Fruit fly (Drosophila melanogaster): ENCODE results near the gene Taf13.

Taf13 gene

dm6 chr2L:20104050-20104449, 10.4 kb upstream of the Taf13 start, which contains the start of gene CG13970:
Gene CG13970 (minus strand): TSS chr2L:20104150.
- no peak for TF ChIP-seq cad (GFP tag; optimal IDR thresholded peaks at IDR 0.05)
- TF ChIP-seq CG33557 (GFP tag; optimal IDR thresholded peaks at IDR 0.05), result no peak
- TF ChIP-seq Sry-δ (GFP tag; optimal IDR thresholded peaks at IDR 0.05), result no peak
- TF ChIP-seq MTF-1 (GFP tag; optimal IDR thresholded peaks at IDR 0.05; ENCODE audit: borderline replicate concordance), result no peak
- no peak for TF ChIP-seq CG10654 (GFP tag; optimal IDR thresholded peaks at IDR 0.05)
- TF ChIP-seq CG7271 (tag; optimal IDR thresholded peaks at IDR 0.05), result no peak
- no peak for TF ChIP-seq dm (GFP tag; optimal IDR thresholded peaks at IDR 0.05)
- TF ChIP-seq Lim3 (GFP tag; IDR thresholded peaks at IDR 0.05), result no peak
- no peak for TF ChIP-seq B-H2 (GFP tag; optimal IDR thresholded peaks at IDR 0.05)
- no peak for TF ChIP-seq Lpt (GFP tag; optimal IDR thresholded peaks at IDR 0.05)

- TF ChIP-seq CG18476 (GFP tag; optimal IDR thresholded peaks at IDR 0.05) (no peak), CG1603 (tag; optimal IDR thresholded peaks at IDR 0.05) (peak; percentile 37), Asciz (GFP tag; optimal IDR thresholded peaks at IDR 0.05) (no peak), CG15514 (GFP tag; optimal IDR thresholded peaks at IDR 0.05) (peak; percentile 2), kah (GFP tag; optimal IDR thresholded peaks at IDR 0.05) (peak; percentile 73), knrl (GFP tag; IDR thresholded peaks at IDR 0.05; ENCODE audit: partially characterized antibody) (no peak), CTCF (GFP tag; optimal IDR thresholded peaks at IDR 0.05) (peak; percentile 38), CG11504 (tag; optimal IDR thresholded peaks at IDR 0.05) (peak; percentile 9), row (GFP tag; IDR thresholded peaks at IDR 0.05) (peak; percentile 47), CG11560 (tag; IDR thresholded peaks at IDR 0.05) (no peak), Rfx (GFP tag; IDR thresholded peaks at IDR 0.05) (peak; percentile 46; the same call in 1 of the 2 replicates), Ada2b (GFP tag; IDR thresholded peaks at IDR 0.05) (0 out of 2 replicates have a peak, but pooled peaks have one; percentile 20), CG11456 (GFP tag; IDR thresholded peaks at IDR 0.05) (0 out of 3 replicates have a peak, but pooled peaks have one; percentile 30), CG9727 (GFP tag; optimal IDR thresholded peaks at IDR 0.05) (no peak), CG12299 (tag; optimal IDR thresholded peaks at IDR 0.05) (no peak), dpn (GFP tag; optimal IDR thresholded peaks at IDR 0.05) (peak in 1 of 2 experiments; percentile 15), E2f2 (GFP tag; IDR thresholded peaks at IDR 0.05) (peak; percentile 68), ase (GFP tag; IDR thresholded peaks at IDR 0.05) (0 out of 3 replicates have a peak, but pooled peaks have one; percentile 28), Ptx1 (GFP tag; IDR thresholded peaks at IDR 0.05) (peak; percentile 11; the same call in 1 of the 2 replicates), sr (GFP tag; IDR thresholded peaks at IDR 0.05) (no peak), stwl (tag; optimal IDR thresholded peaks at IDR 0.05) (peak; percentile 57), ro (GFP tag; IDR thresholded peaks at IDR 0.05) (no peak), CG10431 (GFP tag; optimal IDR thresholded peaks at IDR 0.05) (no peak), CG15269 (tag; optimal IDR thresholded peaks at IDR 0.05) (peak; percentile 27), CG10565 (GFP tag; optimal IDR thresholded peaks at IDR 0.05) (no peak), CG12942 (GFP tag; optimal IDR thresholded peaks at IDR 0.05) (no peak), CG8290 (GFP tag; optimal IDR thresholded peaks at IDR 0.05) (peak; percentile 27), CG8290 (tag; optimal IDR thresholded peaks at IDR 0.05) (peak in 1 of 2 experiments; percentile 53), amos (GFP tag; IDR thresholded peaks at IDR 0.05; ENCODE audit: partially characterized antibody) (0 out of 2 replicates have a peak, but pooled peaks have one; percentile 20), bbx (GFP tag; IDR thresholded peaks at IDR 0.05; ENCODE audit: partially characterized antibody) (peak; percentile 10; the same call in 1 of the 2 replicates), Dp (GFP tag; optimal IDR thresholded peaks at IDR 0.05) (peak; percentile 61), zen (tag; optimal IDR thresholded peaks at IDR 0.05) (peak; percentile 34), Abd-B (GFP tag; optimal IDR thresholded peaks at IDR 0.05) (no peak), fd96Cb (tag; optimal IDR thresholded peaks at IDR 0.05) (no peak), Ets65A (GFP tag) (peak; percentile 20), CG9932 (GFP tag; IDR thresholded peaks at IDR 0.05) (peak; percentile 43), Fer1 (GFP tag; optimal IDR thresholded peaks at IDR 0.05) (no peak), BEAF-32 (GFP tag; optimal IDR thresholded peaks at IDR 0.05) (no peak), Fer2 (tag; optimal IDR thresholded peaks at IDR 0.05) (no peak), Hmx (GFP tag; optimal IDR thresholded peaks at IDR 0.05) (no peak)
Observed at dm6 chr2L:20098194-20098593, 4.5 kb upstream of the Taf13 start.
